Worm (Caenorhabditis elegans) whole organism, L4/young adult: ENCODE results near the gene F17C11.22.

ENCODE experiments used
- W03F9.2 ChIP-seq: fragments of 150-350 bp; optimal IDR thresholded peaks from 2 replicates; lab custom pipeline; 2014; ENCODE audit warnings: missing biosample characterization, missing genetic modification characterization
- dao-5 ChIP-seq: sonication (generic microtip); optimal IDR thresholded peaks from 2 replicates; lab custom pipeline; 2016; ENCODE audit warnings: missing genotype, missing genetic modification characterization, moderate library complexity, missing compliant biosample characterization
- him-1 ChIP-seq: sonication (generic microtip); optimal IDR thresholded peaks from 2 replicates; lab custom pipeline; 2016; ENCODE audit warnings: missing genotype, missing genetic modification reagents, missing genetic modification characterization, missing compliant biosample characterization

The F17C11.22 gene

DNA sequence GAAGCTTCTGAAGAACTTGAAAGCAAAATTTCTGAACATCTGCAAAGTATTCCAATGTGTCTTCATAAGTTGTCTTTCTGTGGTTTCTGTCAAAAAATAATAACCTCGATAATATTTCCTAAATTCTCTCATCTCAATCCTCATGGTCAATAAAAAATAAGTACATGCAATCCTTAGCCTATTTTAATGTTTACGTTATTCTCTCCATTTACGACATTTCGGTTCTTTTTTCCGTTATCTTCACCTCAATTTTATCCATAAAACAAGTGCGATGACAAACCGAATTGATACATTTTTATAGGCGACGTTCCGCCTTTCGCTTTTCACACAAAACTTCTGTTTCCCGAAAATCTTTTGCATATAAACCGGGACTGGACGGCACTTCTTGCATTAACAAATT is 20.5 kb downstream of the F17C11.22 start, which contains the start of gene col-153:
col-153 (plus strand) TSS at position 301 of the 400 bp plus-strand sequence.
- no peak for TF ChIP-seq him-1 (tag; lab: Kevin White, UChicago)
- TF ChIP-seq W03F9.2 (tag; lab: Kevin White, UChicago): no peak
- no peak for TF ChIP-seq dao-5

- TF ChIP-seq dao-5 (no peak), W03F9.2 (tag; lab: Kevin White, UChicago) (no peak), him-1 (tag; lab: Kevin White, UChicago) (no peak)
Observed at ce11 chrV:10947930-10948329, 22.0 kb downstream of the F17C11.22 start, which contains the start of gene F17C11.2. F17C11.2 (plus strand) TSS chrV:10948230.

DNA sequence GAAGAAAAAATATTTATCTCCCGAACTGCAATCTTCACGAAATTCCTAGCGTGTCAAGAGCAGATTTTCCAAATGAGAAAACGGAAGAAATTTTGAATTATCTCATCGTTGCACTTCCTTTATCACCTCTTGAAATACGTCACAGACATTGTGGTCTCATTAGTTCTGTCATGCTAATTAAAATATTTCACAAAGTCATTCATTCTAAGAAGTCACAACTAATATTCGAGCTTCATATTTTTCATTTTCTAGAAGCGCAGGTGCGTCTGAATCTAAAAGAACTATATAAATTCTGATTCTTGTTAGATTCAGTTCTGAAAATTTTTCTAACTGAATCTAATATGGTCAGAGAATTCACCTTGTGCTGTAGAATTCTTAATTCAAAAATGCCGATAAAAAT is 22.8 kb downstream of the F17C11.22 start:
- TF ChIP-seq him-1 (tag; lab: Kevin White, UChicago): no peak
- TF ChIP-seq W03F9.2 (tag; lab: Kevin White, UChicago): no peak
- TF ChIP-seq dao-5: no peak

DNA sequence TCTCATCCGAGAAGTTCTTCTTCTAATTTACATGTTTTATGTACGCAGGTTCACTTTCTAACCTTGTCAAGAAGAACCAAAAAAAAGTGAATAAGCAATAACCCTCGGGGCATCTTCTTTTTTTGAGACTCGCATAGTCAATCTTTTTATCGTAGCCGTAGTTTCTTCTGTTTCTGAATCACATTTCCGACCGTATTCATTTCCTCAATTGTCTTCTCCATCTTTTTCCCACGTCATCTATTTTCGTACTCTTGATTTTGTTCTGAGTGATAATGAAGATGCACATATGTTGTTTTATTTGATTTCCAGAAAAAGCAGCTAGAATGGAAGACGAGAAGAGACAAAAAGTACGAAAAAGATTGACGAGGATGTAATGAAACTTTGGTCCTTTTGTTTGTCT is 25.1 kb downstream of the F17C11.22 start:
- no peak for TF ChIP-seq W03F9.2 (tag; lab: Kevin White, UChicago)
- TF ChIP-seq dao-5: no peak
- no peak for TF ChIP-seq him-1 (tag; lab: Kevin White, UChicago)

ce11 chrV:10942161-10942560 is 27.8 kb downstream of the F17C11.22 start, which contains the start of gene zip-9:
zip-9 (plus strand) TSS chrV:10942461.
- TF ChIP-seq dao-5 (no peak), W03F9.2 (tag; lab: Kevin White, UChicago) (no peak), him-1 (tag; lab: Kevin White, UChicago) (no peak)

- TF ChIP-seq W03F9.2 (tag; lab: Kevin White, UChicago): no peak
- TF ChIP-seq dao-5: no peak
- no peak for TF ChIP-seq him-1 (tag; lab: Kevin White, UChicago)
Observed at ce11 chrV:10941150-10941549, 28.8 kb downstream of the F17C11.22 start, which contains the start of gene F17C11.26. F17C11.26 (plus strand) TSS chrV:10941450.

ce11 chrV:10940571-10940991 is 29.4 kb downstream of the F17C11.22 start:
- TF ChIP-seq W03F9.2 (tag; lab: Kevin White, UChicago): peak; percentile 19
- TF ChIP-seq dao-5: no peak
- TF ChIP-seq him-1 (tag; lab: Kevin White, UChicago): no peak

DNA sequence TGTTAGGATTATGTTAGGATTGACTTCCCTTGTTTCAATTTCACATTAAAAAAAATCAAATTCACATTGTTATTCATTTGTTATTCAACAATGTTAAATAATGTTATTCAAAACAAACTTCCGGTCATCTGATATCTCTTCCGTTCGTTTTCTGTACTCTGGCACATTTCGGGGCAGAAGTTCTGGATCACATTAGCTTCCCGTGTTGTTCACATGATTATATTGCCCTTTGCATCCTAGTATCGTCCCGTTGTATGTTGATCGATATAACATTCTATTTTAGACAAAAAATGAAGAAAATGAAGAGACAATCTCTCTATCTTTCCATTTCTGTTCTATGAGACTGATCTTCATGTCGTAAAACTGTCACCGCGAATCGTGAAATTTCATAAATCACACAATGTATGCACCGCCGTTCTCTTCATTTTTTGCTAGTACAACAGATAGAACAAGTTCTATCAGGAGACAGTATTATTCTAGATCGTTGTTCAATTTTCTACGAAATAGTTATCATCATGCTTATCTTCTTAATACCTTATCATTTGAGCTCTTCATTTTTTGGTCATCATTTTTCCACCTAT is 29.9 kb downstream of the F17C11.22 start:
- no peak for TF ChIP-seq dao-5
- no peak for TF ChIP-seq him-1 (tag; lab: Kevin White, UChicago)

- TF ChIP-seq him-1 (tag; lab: Kevin White, UChicago) (no peak), dao-5 (no peak), W03F9.2 (tag; lab: Kevin White, UChicago) (no peak)
Observed at ce11 chrV:10938739-10939138, 31.2 kb downstream of the F17C11.22 start, which contains the start of gene F17C11.11. F17C11.11 (minus strand) TSS chrV:10938817.

- TF ChIP-seq W03F9.2 (tag; lab: Kevin White, UChicago): peak; percentile 10
- no peak for TF ChIP-seq dao-5
Observed at ce11 chrV:10937294-10937693, 32.7 kb downstream of the F17C11.22 start.

ce11 chrV:10936681-10937080 is 33.3 kb downstream of the F17C11.22 start, which contains the start of gene F17C11.12:
F17C11.12 (minus strand) TSS chrV:10936920.
- TF ChIP-seq dao-5 (no peak), him-1 (tag; lab: Kevin White, UChicago) (no peak), W03F9.2 (tag; lab: Kevin White, UChicago) (no peak)

ce11 chrV:10932411-10932810 is 37.6 kb downstream of the F17C11.22 start, which contains the start of gene F58B4.5:
F58B4.5 (plus strand) TSS chrV:10932693.
- TF ChIP-seq him-1 (tag; lab: Kevin White, UChicago): no peak
- TF ChIP-seq W03F9.2 (tag; lab: Kevin White, UChicago): peak; percentile 21

- no peak for TF ChIP-seq dao-5
- TF ChIP-seq him-1 (tag; lab: Kevin White, UChicago): no peak
- no peak for TF ChIP-seq W03F9.2 (tag; lab: Kevin White, UChicago)
Observed at ce11 chrV:10931189-10931588, 38.8 kb downstream of the F17C11.22 start, which contains the start of gene scvp-1. scvp-1 (minus strand) TSS chrV:10931289.

ce11 chrV:10929511-10929910 is 40.5 kb downstream of the F17C11.22 start, which contains the start of gene F58B4.3:
F58B4.3 (plus strand) TSS chrV:10929811.
- TF ChIP-seq him-1 (tag; lab: Kevin White, UChicago): no peak
- TF ChIP-seq W03F9.2 (tag; lab: Kevin White, UChicago): no peak

ce11 chrV:10925658-10926057 is 44.3 kb downstream of the F17C11.22 start:
- TF ChIP-seq W03F9.2 (tag; lab: Kevin White, UChicago) (no peak), dao-5 (no peak), him-1 (tag; lab: Kevin White, UChicago) (no peak)
